Worm (Caenorhabditis elegans): ENCODE measurements around the gene gpcp-2.

Gene gpcp-2

ce11 chrII:8106921-8107695 is 33.9 kb upstream of the gpcp-2 start, which contains the start of the genes chst-1 and C41C4.9 (continued):
- TF ChIP-seq hlh-12 (tag; optimal IDR thresholded peaks at IDR 0.05) (peak; percentile 68), tlf-1 (GFP tag; optimal IDR thresholded peaks at IDR 0.05) (peak; percentile 64), egrh-3 (GFP tag; IDR thresholded peaks at IDR 0.05) (no peak), ztf-18 (tag; optimal IDR thresholded peaks at IDR 0.05) (peak; percentile 87), rpc-1 (optimal IDR thresholded peaks at IDR 0.05) (peak; percentile 94), rpc-1 (tag; optimal IDR thresholded peaks at IDR 0.05) (peak; percentile 97), attf-5 (GFP tag; optimal IDR thresholded peaks at IDR 0.05) (peak; percentile 82), nfya-2 (GFP tag; IDR thresholded peaks at IDR 0.05) (no peak), cebp-1 (GFP tag; IDR thresholded peaks at IDR 0.05) (peak; percentile 23; the same call in 1 of the 2 replicates), cebp-1 (tag; optimal IDR thresholded peaks at IDR 0.05) (no peak), dpl-1 (GFP tag; optimal IDR thresholded peaks at IDR 0.05) (no peak), K12H6.12 (tag; optimal IDR thresholded peaks at IDR 0.05) (peak; percentile 57), let-526 (GFP tag; IDR thresholded peaks at IDR 0.05) (no peak; the same call in 1 of the 2 replicates), mes-4 (tag; optimal IDR thresholded peaks at IDR 0.05) (peak; percentile 68), him-1 (tag; optimal IDR thresholded peaks at IDR 0.05) (peak; percentile 92), unc-130 (GFP tag; optimal IDR thresholded peaks at IDR 0.05) (peak; percentile 66), egl-18 (GFP tag; IDR thresholded peaks at IDR 0.05) (no peak), F10E7.11 (tag; optimal IDR thresholded peaks at IDR 0.05) (peak; percentile 88), die-1 (tag; optimal IDR thresholded peaks at IDR 0.05) (peak; percentile 96), Y95B8A.8 (GFP tag; IDR thresholded peaks at IDR 0.05) (no peak), madf-3 (GFP tag; IDR thresholded peaks at IDR 0.05) (no peak), mxl-1 (tag; optimal IDR thresholded peaks at IDR 0.05) (peak; percentile 92), C17E4.6 (GFP tag; IDR thresholded peaks at IDR 0.05) (no peak; the same call in 1 of the 2 replicates), attf-3 (GFP tag; conservative IDR thresholded peaks at IDR 0.05) (peak; percentile 61), B0019.2 (GFP tag; conservative IDR thresholded peaks at IDR 0.05) (no peak), Y56A3A.18 (GFP tag; IDR thresholded peaks at IDR 0.05) (peak; percentile 93), nfya-1 (tag; optimal IDR thresholded peaks at IDR 0.05; ENCODE audit: borderline replicate concordance, insufficient read depth) (no peak), nhr-120 (GFP tag; IDR thresholded peaks at IDR 0.05) (no peak), lsy-27 (tag; optimal IDR thresholded peaks at IDR 0.05; ENCODE audit: borderline replicate concordance, insufficient read depth) (peak; percentile 8), sea-2 (GFP tag; IDR thresholded peaks at IDR 0.05) (no peak), F37B4.10 (GFP tag; IDR thresholded peaks at IDR 0.05) (0 out of 2 replicates have a peak, but pooled peaks have one; percentile 90), Y79H2A.3 (GFP tag; conservative IDR thresholded peaks at IDR 0.05) (peak; percentile 68; the same call in 1 of the 2 replicates), lin-35 (GFP tag; optimal IDR thresholded peaks at IDR 0.05) (no peak), akir-1 (GFP tag; optimal IDR thresholded peaks at IDR 0.05) (peak; percentile 77), fkh-3 (tag; optimal IDR thresholded peaks at IDR 0.05) (peak; percentile 84), tbp1 (GFP tag; optimal IDR thresholded peaks at IDR 0.05) (peak; percentile 96), lin-54 (GFP tag; optimal IDR thresholded peaks at IDR 0.05) (peak; percentile 84), ztf-26 (tag; optimal IDR thresholded peaks at IDR 0.05) (peak; percentile 88), nfyb-1 (GFP tag; IDR thresholded peaks at IDR 0.05) (peak; percentile 91), hmg-20 (GFP tag; IDR thresholded peaks at IDR 0.05) (peak; percentile 75), B0035.1 (tag; optimal IDR thresholded peaks at IDR 0.05) (peak; percentile 46), F52B5.7 (tag; optimal IDR thresholded peaks at IDR 0.05) (peak; percentile 94), dox-1 (GFP tag; IDR thresholded peaks at IDR 0.05) (no peak), ztf-25 (GFP tag; IDR thresholded peaks at IDR 0.05) (peak; percentile 96), efl-1 (GFP tag; optimal IDR thresholded peaks at IDR 0.05) (peak; percentile 43), athp-1 (tag; optimal IDR thresholded peaks at IDR 0.05) (no peak), F49E8.2 (tag; optimal IDR thresholded peaks at IDR 0.05; ENCODE audit: insufficient read depth) (peak; percentile 41), attf-6 (GFP tag; IDR thresholded peaks at IDR 0.05) (peak; percentile 51; the same call in 1 of the 2 replicates)
